Fruit fly (Drosophila melanogaster): Measurements from ENCODE around the gene grn.

grn gene

dm6 chr3R:8171489-8172161, 9.6 kb downstream of the grn start (continued):
- TF ChIP-seq Hr38 (GFP tag; optimal IDR thresholded peaks at IDR 0.05) (no peak), CG3032 (tag; optimal IDR thresholded peaks at IDR 0.05) (no peak), CG10669 (GFP tag; optimal IDR thresholded peaks at IDR 0.05) (peak; percentile 16), dsx (GFP tag; optimal IDR thresholded peaks at IDR 0.05; ENCODE audit: poor library complexity, severe bottlenecking) (no peak), Hr4 (GFP tag; optimal IDR thresholded peaks at IDR 0.05) (peak; percentile 78), CG8319 (GFP tag; optimal IDR thresholded peaks at IDR 0.05) (peak; percentile 6), Met (GFP tag; optimal IDR thresholded peaks at IDR 0.05) (no peak), lz (GFP tag; optimal IDR thresholded peaks at IDR 0.05) (peak; percentile 2), salr (GFP tag; optimal IDR thresholded peaks at IDR 0.05) (no peak), CG7368 (GFP tag; optimal IDR thresholded peaks at IDR 0.05) (peak; percentile 25), CG8119 (GFP tag; IDR thresholded peaks at IDR 0.05) (peak; percentile 77), CG11902 (GFP tag; optimal IDR thresholded peaks at IDR 0.05) (peak; percentile 13), dac (GFP tag; optimal IDR thresholded peaks at IDR 0.05) (peak; percentile 68), ss (GFP tag; optimal IDR thresholded peaks at IDR 0.05) (peak in 1 of 2 experiments; percentile 92), Hr39 (GFP tag; optimal IDR thresholded peaks at IDR 0.05) (no peak), CG34406 (GFP tag; optimal IDR thresholded peaks at IDR 0.05) (peak; percentile 25), CG9139 (GFP tag; optimal IDR thresholded peaks at IDR 0.05) (no peak), CG16779 (tag; optimal IDR thresholded peaks at IDR 0.05) (no peak), CG1621 (tag; optimal IDR thresholded peaks at IDR 0.05) (no peak), cyc (GFP tag; optimal IDR thresholded peaks at IDR 0.05) (no peak), topi (GFP tag; optimal IDR thresholded peaks at IDR 0.05) (peak; percentile 17), svp (GFP tag) (no peak), Lpt (GFP tag; optimal IDR thresholded peaks at IDR 0.05) (peak; percentile 43), Sox15 (GFP tag; optimal IDR thresholded peaks at IDR 0.05) (peak; percentile 9), OdsH (GFP tag; optimal IDR thresholded peaks at IDR 0.05) (peak; percentile 53), Ets21C (GFP tag; optimal IDR thresholded peaks at IDR 0.05) (no peak), Sox102F (GFP tag; optimal IDR thresholded peaks at IDR 0.05) (no peak), Eip78C (GFP tag) (peak; percentile 91), CG6792 (GFP tag; optimal IDR thresholded peaks at IDR 0.05) (peak; percentile 40), pdm3 (GFP tag; optimal IDR thresholded peaks at IDR 0.05) (peak; percentile 58), Smox (GFP tag; optimal IDR thresholded peaks at IDR 0.05) (no peak), achi (GFP tag; optimal IDR thresholded peaks at IDR 0.05) (peak; percentile 48), Eip75B (GFP tag; optimal IDR thresholded peaks at IDR 0.05) (peak; percentile 49), net (GFP tag; optimal IDR thresholded peaks at IDR 0.05) (peak; percentile 49), Sox14 (GFP tag; optimal IDR thresholded peaks at IDR 0.05) (peak; percentile 5), CG6808 (GFP tag; optimal IDR thresholded peaks at IDR 0.05) (no peak), esn (GFP tag; optimal IDR thresholded peaks at IDR 0.05) (peak; percentile 4), eg (GFP tag; IDR thresholded peaks at IDR 0.05) (peak; percentile 83), CG11762 (GFP tag; optimal IDR thresholded peaks at IDR 0.05; ENCODE audit: insufficient read depth) (peak; percentile 48), spab (GFP tag; optimal IDR thresholded peaks at IDR 0.05) (peak; percentile 8), CG15336 (GFP tag; IDR thresholded peaks at IDR 0.05) (peak; percentile 73), CG3919 (GFP tag; optimal IDR thresholded peaks at IDR 0.05) (peak; percentile 58), Gug (GFP tag; IDR thresholded peaks at IDR 0.05) (peak; percentile 54), vri (GFP tag; optimal IDR thresholded peaks at IDR 0.05) (no peak)

All from whole organism, prepupa.